Worm (Caenorhabditis elegans): ENCODE data around the gene F54C9.14.

The F54C9.14 gene

DNA sequence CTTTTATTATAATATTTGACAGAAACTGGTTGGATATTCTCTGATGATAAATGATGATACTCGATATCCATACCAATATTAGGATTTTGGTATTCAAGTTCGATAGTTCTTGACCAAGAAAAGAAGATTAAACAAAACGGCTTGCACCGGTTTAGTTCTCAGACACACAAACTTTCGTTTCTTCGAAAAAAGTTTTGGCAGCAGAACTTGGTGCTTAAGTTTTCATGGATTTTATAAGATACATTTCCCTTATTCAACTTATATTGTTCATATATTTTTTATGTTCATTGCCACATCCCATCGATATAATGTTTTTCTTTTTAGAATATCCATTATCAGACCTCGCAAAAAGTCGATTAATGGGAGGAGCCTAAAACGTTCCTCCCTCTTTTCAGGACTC is 28.6 kb downstream of the F54C9.14 start, which contains the start of gene aptf-4:
Gene aptf-4 (plus strand): TSS at position 301 of the 400 bp plus-strand sequence.
- TF ChIP-seq unc-55 (GFP tag; optimal IDR thresholded peaks at IDR 0.05): peak; percentile 26
- no peak for TF ChIP-seq skn-1 (tag; optimal IDR thresholded peaks at IDR 0.05)
- TF ChIP-seq ceh-16 (tag; optimal IDR thresholded peaks at IDR 0.05): no peak
- TF ChIP-seq nhr-11 (tag; optimal IDR thresholded peaks at IDR 0.05): no peak

DNA sequence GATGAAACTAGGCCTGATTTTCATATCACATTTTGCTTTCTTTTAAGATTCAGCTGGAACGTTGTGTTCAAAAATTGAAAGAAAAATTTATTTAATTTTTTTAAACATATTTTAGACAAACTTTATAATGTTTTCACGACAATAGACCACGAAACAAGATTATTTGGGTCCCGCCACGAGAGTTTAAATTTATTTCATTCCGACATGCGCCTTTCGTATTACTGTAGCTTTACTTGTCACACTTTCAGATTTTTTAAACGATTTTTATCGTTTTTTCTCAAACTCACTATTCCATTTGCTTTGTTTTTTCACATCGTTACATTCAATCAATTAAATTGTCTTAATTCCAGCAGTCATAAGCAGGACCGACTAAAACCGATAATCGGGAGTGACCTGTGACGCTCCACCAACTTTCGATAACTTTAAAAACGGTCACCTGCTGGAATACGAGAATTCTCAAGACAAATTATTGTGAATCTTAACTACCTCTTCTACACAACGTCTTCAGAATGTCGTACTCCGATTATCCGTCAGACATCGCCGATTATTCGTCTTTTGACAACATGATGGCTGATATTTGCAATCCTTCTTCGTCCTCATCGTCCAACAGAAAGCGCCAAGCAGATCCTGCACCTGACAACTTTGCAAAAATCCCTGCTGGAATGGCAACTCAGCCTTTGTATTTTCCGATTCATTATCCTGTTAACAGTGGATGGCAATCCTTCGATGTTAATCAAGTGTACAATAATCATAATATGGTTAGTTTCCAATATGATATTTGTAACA is 31.9 kb downstream of the F54C9.14 start, which contains the start of gene aptf-3:
Gene aptf-3 (plus strand): TSS at position 351 of the 786 bp plus-strand sequence.
- no peak for TF ChIP-seq crh-2 (tag; optimal IDR thresholded peaks at IDR 0.05)
- TF ChIP-seq ceh-16 (tag; optimal IDR thresholded peaks at IDR 0.05): no peak
- TF ChIP-seq R02D3.7 (tag; optimal IDR thresholded peaks at IDR 0.05): no peak
- TF ChIP-seq ama-1 (optimal IDR thresholded peaks at IDR 0.05): no peak
- no peak for TF ChIP-seq C34F6.9 (tag; optimal IDR thresholded peaks at IDR 0.05)
- TF ChIP-seq nhr-25 (tag; optimal IDR thresholded peaks at IDR 0.05): no peak
- no peak for TF ChIP-seq nhr-129 (tag; optimal IDR thresholded peaks at IDR 0.05)
- no peak for TF ChIP-seq nhr-237 (tag; optimal IDR thresholded peaks at IDR 0.05)
- TF ChIP-seq dmd-4 (tag; optimal IDR thresholded peaks at IDR 0.05): no peak
- no peak for TF ChIP-seq ztf-1 (GFP tag; conservative IDR thresholded peaks at IDR 0.05)
- TF ChIP-seq Y55F3AM.14 (GFP tag; optimal IDR thresholded peaks at IDR 0.05): no peak
- no peak for TF ChIP-seq elt-1 (tag; optimal IDR thresholded peaks at IDR 0.05)
- no peak for TF ChIP-seq aly-2 (tag; optimal IDR thresholded peaks at IDR 0.05)
- no peak for TF ChIP-seq mdl-1 (tag; optimal IDR thresholded peaks at IDR 0.05)
- TF ChIP-seq unc-62 (GFP tag; optimal IDR thresholded peaks at IDR 0.05): no peak
- TF ChIP-seq egl-27 (tag; optimal IDR thresholded peaks at IDR 0.05): no peak
- no peak for TF ChIP-seq nhr-23 (tag; optimal IDR thresholded peaks at IDR 0.05)
- TF ChIP-seq alr-1 (tag; optimal IDR thresholded peaks at IDR 0.05): no peak
- TF ChIP-seq sma-9 (GFP tag; optimal IDR thresholded peaks at IDR 0.05): no peak
- TF ChIP-seq sma-9 (tag; optimal IDR thresholded peaks at IDR 0.05): no peak
- TF ChIP-seq ztf-4 (tag; optimal IDR thresholded peaks at IDR 0.05): no peak

DNA sequence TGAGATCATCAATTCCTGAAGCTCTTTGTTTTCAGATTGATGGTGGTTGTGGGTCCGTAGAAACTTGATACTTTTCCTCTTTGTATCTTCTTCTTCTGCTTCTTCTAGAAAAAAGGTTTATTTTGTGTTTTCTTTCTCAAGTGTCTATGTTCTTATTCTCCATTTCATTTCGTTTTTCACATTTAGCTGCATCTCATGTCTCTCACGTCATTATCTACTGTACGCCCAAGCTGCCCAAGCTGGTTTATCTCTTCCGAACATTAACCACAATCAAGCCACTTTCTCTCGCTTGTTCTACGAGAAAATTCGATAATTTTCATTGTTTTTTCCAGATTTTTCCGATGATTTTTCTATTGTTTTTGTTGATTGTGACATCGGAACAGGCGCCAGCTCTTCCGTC is 37.1 kb downstream of the F54C9.14 start, which contains the start of gene F28C6.5:
Gene F28C6.5 (plus strand): TSS at position 301 of the 400 bp plus-strand sequence.
- TF ChIP-seq R02D3.7 (tag; optimal IDR thresholded peaks at IDR 0.05) (no peak), mab-5 (tag; optimal IDR thresholded peaks at IDR 0.05) (no peak), gmeb-1 (tag; optimal IDR thresholded peaks at IDR 0.05) (no peak), lin-11 (tag; optimal IDR thresholded peaks at IDR 0.05) (no peak), nhr-12 (tag; optimal IDR thresholded peaks at IDR 0.05) (no peak), sma-3 (GFP tag; optimal IDR thresholded peaks at IDR 0.05) (no peak), sem-4 (tag; optimal IDR thresholded peaks at IDR 0.05) (no peak), crh-2 (tag; optimal IDR thresholded peaks at IDR 0.05) (no peak), nhr-11 (tag; optimal IDR thresholded peaks at IDR 0.05) (no peak), egl-27 (tag; optimal IDR thresholded peaks at IDR 0.05) (no peak), unc-39 (tag; optimal IDR thresholded peaks at IDR 0.05) (no peak), dmd-4 (tag; optimal IDR thresholded peaks at IDR 0.05) (no peak), mbf-1 (tag; optimal IDR thresholded peaks at IDR 0.05) (no peak), snpc-4 (tag; optimal IDR thresholded peaks at IDR 0.05) (no peak), ztf-11 (tag; optimal IDR thresholded peaks at IDR 0.05) (no peak), nhr-23 (tag; optimal IDR thresholded peaks at IDR 0.05) (no peak)

ce11 chrII:8600165-8600564 is 38.1 kb downstream of the F54C9.14 start, which contains the start of gene pigg-1:
Gene pigg-1, minus strand, starts transcription at chrII:8600265.
- TF ChIP-seq nhr-129 (tag; optimal IDR thresholded peaks at IDR 0.05) (no peak), sem-4 (tag; optimal IDR thresholded peaks at IDR 0.05) (no peak), nhr-25 (tag; optimal IDR thresholded peaks at IDR 0.05) (no peak), elt-3 (tag; optimal IDR thresholded peaks at IDR 0.05) (no peak), nhr-11 (tag; optimal IDR thresholded peaks at IDR 0.05) (no peak), crh-2 (tag; optimal IDR thresholded peaks at IDR 0.05) (no peak), nhr-21 (tag; optimal IDR thresholded peaks at IDR 0.05) (no peak), unc-55 (GFP tag; optimal IDR thresholded peaks at IDR 0.05) (no peak), mbf-1 (tag; optimal IDR thresholded peaks at IDR 0.05) (no peak), nhr-6 (tag; optimal IDR thresholded peaks at IDR 0.05) (no peak)
